Worm (Caenorhabditis elegans): ENCODE measurements around the gene sru-21.

Gene sru-21

DNA sequence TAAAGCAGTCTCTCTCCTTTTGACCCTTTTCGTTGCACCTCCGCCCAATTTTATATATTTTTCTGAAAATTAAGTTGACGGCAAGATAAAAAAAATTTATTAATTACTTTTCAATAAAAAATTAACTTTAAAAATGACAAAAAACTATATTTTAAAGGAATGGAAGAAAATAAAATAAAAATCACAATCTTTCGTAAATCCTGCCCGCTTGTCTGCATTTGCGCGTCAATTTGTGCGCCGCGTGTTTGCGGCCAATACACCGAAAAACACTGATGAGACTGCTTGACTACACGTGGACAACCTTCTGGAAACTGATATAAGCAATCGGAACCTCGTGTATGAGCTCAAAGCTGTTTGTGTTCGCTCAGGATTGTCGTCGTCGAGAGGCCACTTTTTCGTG, 10.4 kb downstream of the sru-21 start, which contains the start of gene C08F11.7:
C08F11.7 (plus strand) TSS at position 301 of the 400 bp plus-strand sequence.
- TF ChIP-seq nhr-42 (GFP tag; IDR thresholded peaks at IDR 0.05) (no peak), spr-1 (tag; optimal IDR thresholded peaks at IDR 0.05) (no peak), hif-1 (tag; optimal IDR thresholded peaks at IDR 0.05) (no peak), arid-1 (GFP tag; conservative IDR thresholded peaks at IDR 0.05) (no peak), spr-3 (GFP tag; optimal IDR thresholded peaks at IDR 0.05) (no peak), egl-43 (GFP tag; IDR thresholded peaks at IDR 0.05) (no peak), daf-8 (GFP tag; IDR thresholded peaks at IDR 0.05) (no peak), snpc-1.2 (GFP tag; IDR thresholded peaks at IDR 0.05) (no peak), lin-39 (tag; optimal IDR thresholded peaks at IDR 0.05) (no peak), nhr-28 (tag; optimal IDR thresholded peaks at IDR 0.05) (no peak), cey-2 (tag; optimal IDR thresholded peaks at IDR 0.05; ENCODE audit: borderline replicate concordance, insufficient read depth) (no peak), ceh-82 (tag; optimal IDR thresholded peaks at IDR 0.05) (no peak), daf-12 (tag; optimal IDR thresholded peaks at IDR 0.05) (no peak), dmd-9 (GFP tag; IDR thresholded peaks at IDR 0.05) (no peak), unc-130 (GFP tag; optimal IDR thresholded peaks at IDR 0.05) (no peak), F10B5.3 (tag; optimal IDR thresholded peaks at IDR 0.05) (no peak)

DNA sequence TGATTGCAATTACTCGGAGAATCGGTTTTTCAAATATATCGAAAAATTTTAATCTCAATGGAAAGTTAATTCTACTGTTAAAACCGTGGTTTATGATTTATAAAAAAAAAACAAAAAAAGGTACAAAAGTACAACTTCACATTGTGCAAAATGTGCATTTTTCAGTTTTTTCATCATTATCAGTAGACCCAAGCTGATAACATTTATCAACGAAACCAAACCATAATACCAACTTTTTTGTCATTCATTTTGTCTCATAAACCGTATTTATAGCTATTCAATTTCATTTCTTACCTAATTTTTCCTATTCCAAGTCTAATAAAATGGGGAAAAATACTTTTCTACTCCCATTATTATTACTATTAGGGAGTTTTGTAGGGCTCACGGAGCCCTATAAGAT, 12.5 kb downstream of the sru-21 start, which contains the start of gene ugt-22:
ugt-22 (plus strand) TSS at position 234 of the 400 bp plus-strand sequence.
- TF ChIP-seq Y105C5A.15 (GFP tag; IDR thresholded peaks at IDR 0.05) (no peak), ztf-7 (tag; optimal IDR thresholded peaks at IDR 0.05) (peak; percentile 31), tag-97 (GFP tag; IDR thresholded peaks at IDR 0.05) (no peak), dve-1 (tag; optimal IDR thresholded peaks at IDR 0.05; ENCODE audit: insufficient read depth) (peak; percentile 37), snpc-1.2 (GFP tag; IDR thresholded peaks at IDR 0.05) (no peak), nhr-77 (tag; optimal IDR thresholded peaks at IDR 0.05) (peak; percentile 5), dmd-6 (GFP tag; IDR thresholded peaks at IDR 0.05) (peak; percentile 50), ceh-62 (tag; optimal IDR thresholded peaks at IDR 0.05) (no peak), zfp-2 (tag; optimal IDR thresholded peaks at IDR 0.05) (no peak), pqm-1 (tag; optimal IDR thresholded peaks at IDR 0.05) (peak; percentile 83), zip-11 (GFP tag; IDR thresholded peaks at IDR 0.05) (no peak), daf-16 (GFP tag; optimal IDR thresholded peaks at IDR 0.05) (no peak), daf-16 (tag; optimal IDR thresholded peaks at IDR 0.05) (peak; percentile 47), ceh-44 (GFP tag; IDR thresholded peaks at IDR 0.05) (no peak)

DNA sequence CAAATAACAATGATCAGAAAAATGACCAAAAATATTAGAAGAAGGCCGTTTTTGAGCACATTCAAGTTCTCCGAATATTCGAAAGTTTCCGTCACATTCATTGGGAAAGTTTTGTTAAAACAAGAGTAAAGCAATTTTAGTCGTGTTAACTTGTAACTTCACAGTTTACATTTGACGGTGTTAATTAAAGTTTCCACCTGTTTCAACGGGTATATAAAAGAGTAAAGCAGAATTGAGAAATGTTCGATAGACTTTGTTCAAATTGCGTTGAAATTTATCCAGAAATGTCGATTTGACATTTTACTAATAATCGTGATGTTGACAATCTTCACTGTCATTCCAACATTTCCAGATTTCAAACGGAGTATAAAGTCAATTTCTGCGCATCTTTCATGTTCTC, 19.3 kb downstream of the sru-21 start, which contains the start of gene srz-29:
srz-29 (minus strand) TSS at position 101 of the 400 bp plus-strand sequence.
- no peak for TF ChIP-seq lim-7 (GFP tag; IDR thresholded peaks at IDR 0.05)
- no peak for TF ChIP-seq nhr-11 (tag; optimal IDR thresholded peaks at IDR 0.05)
- no peak for TF ChIP-seq zfp-2 (tag; optimal IDR thresholded peaks at IDR 0.05)
- no peak for TF ChIP-seq mdt-29 (GFP tag; IDR thresholded peaks at IDR 0.05)
- no peak for TF ChIP-seq nhr-237 (tag; optimal IDR thresholded peaks at IDR 0.05)
- no peak for TF ChIP-seq ceh-82 (tag; optimal IDR thresholded peaks at IDR 0.05)
- TF ChIP-seq nhr-102 (tag; optimal IDR thresholded peaks at IDR 0.05), result no peak
- no peak for TF ChIP-seq ztf-11 (tag; optimal IDR thresholded peaks at IDR 0.05)
- no peak for TF ChIP-seq zip-2 (tag; optimal IDR thresholded peaks at IDR 0.05)
- no peak for TF ChIP-seq ZK337.2 (GFP tag; IDR thresholded peaks at IDR 0.05)
- no peak for TF ChIP-seq D1046.2 (GFP tag; IDR thresholded peaks at IDR 0.05)
- no peak for TF ChIP-seq madf-5 (GFP tag; IDR thresholded peaks at IDR 0.05)
- no peak for TF ChIP-seq nhr-76 (tag; optimal IDR thresholded peaks at IDR 0.05)
- TF ChIP-seq ceh-20 (GFP tag; IDR thresholded peaks at IDR 0.05), result no peak
- TF ChIP-seq snpc-4 (tag; optimal IDR thresholded peaks at IDR 0.05), result no peak
- no peak for TF ChIP-seq ztf-7 (tag; optimal IDR thresholded peaks at IDR 0.05)
